Fruit fly (Drosophila melanogaster) whole organism, embryonic: ENCODE data around the gene CG11562.

Experiments used
- CG11504 ChIP-seq: fragments of 200-800 bp; sonication (Bioruptor generic); optimal IDR thresholded peaks from 3 replicates; lab custom pipeline; 2019; ENCODE audit warnings: missing biosample characterization, mild to moderate bottlenecking, missing genetic modification characterization, moderate library complexity
- CG15073 ChIP-seq: fragments of 200-800 bp; sonication (Bioruptor generic); optimal IDR thresholded peaks from 2 replicates; lab custom pipeline; 2016; ENCODE audit warnings: missing biosample characterization, missing genetic modification characterization
- CG30403 ChIP-seq: fragments of 200-800 bp; sonication (Bioruptor generic); optimal IDR thresholded peaks from 3 replicates; lab custom pipeline; 2016; ENCODE audit warnings: missing biosample characterization, missing genetic modification characterization
- E2f1 ChIP-seq: fragments of 200-800 bp; sonication (Bioruptor generic); IDR thresholded peaks from 2 replicates; pipeline ENCODE4 v1.3.6; 2022; ENCODE audit warnings: missing biosample characterization, missing genetic modification characterization
- abd-A ChIP-seq: fragments of 200-800 bp; sonication (Bioruptor generic); optimal IDR thresholded peaks from 3 replicates; lab custom pipeline; 2019; ENCODE audit warnings: missing biosample characterization, mild to moderate bottlenecking, missing genetic modification characterization, moderate library complexity
- aop ChIP-seq: fragments of 200-800 bp; sonication (Bioruptor generic); IDR thresholded peaks from 2 replicates; pipeline ENCODE4 v1.3.6; 2022; ENCODE audit warnings: missing biosample characterization, missing genetic modification characterization
- danr ChIP-seq: fragments of 200-800 bp; sonication (Bioruptor generic); IDR thresholded peaks from 2 replicates; pipeline ENCODE4 v1.3.6; 2022; ENCODE audit warnings: missing biosample characterization, missing genetic modification characterization
- fd64A ChIP-seq: fragments of 200-800 bp; sonication (Bioruptor generic); optimal IDR thresholded peaks from 3 replicates; lab custom pipeline; 2018; ENCODE audit warnings: missing biosample characterization, mild to moderate bottlenecking, missing genetic modification characterization
- lov ChIP-seq, 2 experiments: fragments of 200-800 bp in 1 of 2; fragments of >200 bp in 1 of 2; sonication (Bioruptor generic) in 1 of 2; IDR thresholded peaks in 1 of 2; optimal IDR thresholded peaks in 1 of 2; 2 replicates in 1 of 2; 3 replicates in 1 of 2; pipeline versions ENCODE4 v1.3.6 to Lab custom; 2017 to 2022; ENCODE audit warnings: missing biosample characterization in 1 of 2, missing genetic modification characterization in 1 of 2
- sens ChIP-seq: fragments of 200-800 bp; sonication (Bioruptor generic); peaks from one replicate; lab custom pipeline; 2016; ENCODE audit warnings: missing biosample characterization, missing genetic modification characterization
- stc ChIP-seq: fragments of 200-800 bp; sonication (Bioruptor generic); IDR thresholded peaks from 2 replicates; pipeline ENCODE4 v1.3.6; 2022; ENCODE audit warnings: missing biosample characterization, missing genetic modification characterization
- zf30C ChIP-seq: fragments of 200-800 bp; sonication (Bioruptor generic); optimal IDR thresholded peaks from 3 replicates; lab custom pipeline; 2018; ENCODE audit warnings: missing biosample characterization, mild to moderate bottlenecking, missing genetic modification characterization
- zfh1 ChIP-seq: fragments of 200-800 bp; sonication (Bioruptor generic); IDR thresholded peaks from 3 replicates; pipeline ENCODE4 v1.3.6; 2022; ENCODE audit warnings: missing biosample characterization, missing genetic modification characterization

dm6 chr2L:299038-299437 is 6.8 kb downstream of the CG11562 start:
- no peak for TF ChIP-seq stc (GFP tag; lab: Robert Waterston, UW)
- TF ChIP-seq CG30403 (GFP tag; lab: Kevin White, UChicago), result no peak
- TF ChIP-seq zfh1 (GFP tag; lab: Robert Waterston, UW), result no peak
- no peak for TF ChIP-seq lov (optimal IDR thresholded peaks at IDR 0.05; lab: Kevin White, UChicago)
- TF ChIP-seq lov (GFP tag; IDR thresholded peaks at IDR 0.05; lab: Robert Waterston, UW), result no peak
- no peak for TF ChIP-seq CG15073 (GFP tag; lab: Kevin White, UChicago)
- no peak for TF ChIP-seq danr (GFP tag; lab: Robert Waterston, UW)
- no peak for TF ChIP-seq abd-A
- TF ChIP-seq fd64A, result no peak
- TF ChIP-seq sens (GFP tag; lab: Kevin White, UChicago), result no peak
- TF ChIP-seq E2f1 (GFP tag; lab: Robert Waterston, UW), result no peak
- TF ChIP-seq zf30C (GFP tag; lab: Kevin White, UChicago), result no peak
- TF ChIP-seq aop (GFP tag; lab: Robert Waterston, UW), result no peak
- TF ChIP-seq CG11504 (tag; lab: Kevin White, UChicago), result no peak
